Worm (Caenorhabditis elegans): Measurements from ENCODE around the gene C34F11.1.

DNA sequence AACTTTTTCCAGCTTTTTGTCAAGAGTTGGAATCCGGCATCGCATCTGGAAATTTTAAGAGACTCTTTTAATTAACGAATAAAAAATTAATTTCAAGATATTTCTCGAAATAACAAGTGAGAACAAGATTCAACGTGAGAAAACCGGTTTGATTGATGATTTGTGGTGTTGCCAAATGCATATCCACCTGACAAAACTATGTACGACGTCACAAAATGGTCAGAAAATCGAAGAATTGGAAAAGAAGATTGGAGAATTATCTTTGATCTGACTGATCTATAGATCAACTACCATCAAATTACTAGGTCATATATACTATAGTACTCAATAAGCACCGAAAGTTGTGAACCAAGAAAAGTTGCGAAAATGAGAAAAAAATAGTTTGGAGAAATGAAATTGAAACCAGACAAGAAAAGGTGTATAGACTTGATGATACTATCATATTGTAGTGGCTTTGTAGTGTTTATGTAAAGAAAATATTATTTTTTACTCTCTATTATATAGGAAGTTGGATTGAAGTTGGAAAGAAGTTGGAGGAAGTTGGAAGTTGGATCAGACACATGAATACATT is 34.1 kb downstream of the C34F11.1 start, which contains the start of gene ptr-6:
- TF ChIP-seq pha-4 (tag; optimal IDR thresholded peaks at IDR 0.05), result no peak
- TF ChIP-seq sptf-1 (tag; optimal IDR thresholded peaks at IDR 0.05), result no peak
- no peak for TF ChIP-seq lsy-2 (tag; optimal IDR thresholded peaks at IDR 0.05)
